Fruit fly (Drosophila melanogaster): ENCODE measurements around the gene CG14710.

CG14710 gene

DNA sequence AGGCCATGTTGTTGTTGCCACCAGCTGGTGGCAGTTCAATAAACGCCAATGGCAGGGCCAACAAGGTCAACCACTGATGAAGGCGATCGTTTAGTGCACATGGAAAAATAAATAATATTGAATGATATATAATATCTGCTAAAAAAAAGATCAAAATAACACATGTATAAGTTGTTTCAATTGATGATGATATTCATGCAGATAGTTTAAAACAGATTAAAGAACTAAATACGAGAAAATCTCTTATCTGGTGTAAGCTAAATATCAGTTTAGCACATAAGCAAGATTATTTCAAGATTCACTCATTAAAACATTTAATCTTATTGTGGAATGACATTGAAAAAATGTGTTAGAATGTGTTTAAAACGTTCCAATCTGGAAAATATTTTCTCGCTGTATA, 43.6 kb downstream of the CG14710 start (continued):
- TF ChIP-seq CG10543 (GFP tag; optimal IDR thresholded peaks at IDR 0.05), result no peak
- TF ChIP-seq Nf-YC (tag; optimal IDR thresholded peaks at IDR 0.05), result peak; percentile 37
- TF ChIP-seq prd (optimal IDR thresholded peaks at IDR 0.05), result no peak
- peak; percentile 34; the same call in 1 of the 3 replicates for TF ChIP-seq prd (GFP tag; IDR thresholded peaks at IDR 0.05)
- no peak for TF ChIP-seq H2.0 (GFP tag; IDR thresholded peaks at IDR 0.05)
- TF ChIP-seq CG8924 (tag; optimal IDR thresholded peaks at IDR 0.05), result peak; percentile 69
- TF ChIP-seq Mrtf (GFP tag; IDR thresholded peaks at IDR 0.05), result 0 out of 3 replicates have a peak, but pooled peaks have one; percentile 22
- TF ChIP-seq fru (optimal IDR thresholded peaks at IDR 0.05), result no peak
- TF ChIP-seq Fer1 (GFP tag; optimal IDR thresholded peaks at IDR 0.05), result peak; percentile 45
- TF ChIP-seq CG4730 (GFP tag; IDR thresholded peaks at IDR 0.05), result no peak
- TF ChIP-seq Ravus (GFP tag; IDR thresholded peaks at IDR 0.05), result no peak
- no peak for TF ChIP-seq zen (tag; optimal IDR thresholded peaks at IDR 0.05)
- no peak for TF ChIP-seq disco-r (GFP tag; optimal IDR thresholded peaks at IDR 0.05)
- TF ChIP-seq YL-1 (GFP tag; optimal IDR thresholded peaks at IDR 0.05), result no peak
- peak; percentile 26; the same call in 1 of the 2 replicates for TF ChIP-seq esg (GFP tag; conservative IDR thresholded peaks at IDR 0.05)
- TF ChIP-seq CG4617 (GFP tag; optimal IDR thresholded peaks at IDR 0.05; ENCODE audit: borderline replicate concordance), result no peak
- TF ChIP-seq tx (GFP tag; optimal IDR thresholded peaks at IDR 0.05), result no peak
- no peak for TF ChIP-seq kay (GFP tag; optimal IDR thresholded peaks at IDR 0.05)
- TF ChIP-seq CG3838 (GFP tag; optimal IDR thresholded peaks at IDR 0.05), result no peak
- no peak for TF ChIP-seq zfh2 (GFP tag; optimal IDR thresholded peaks at IDR 0.05)
- no peak for TF ChIP-seq CG11247 (GFP tag; IDR thresholded peaks at IDR 0.05)
- no peak for TF ChIP-seq Optix (GFP tag; IDR thresholded peaks at IDR 0.05)
- no peak for TF ChIP-seq Vsx1 (GFP tag; optimal IDR thresholded peaks at IDR 0.05)
- no peak for TF ChIP-seq p53 (GFP tag; optimal IDR thresholded peaks at IDR 0.05)
- no peak for TF ChIP-seq mirr (GFP tag; optimal IDR thresholded peaks at IDR 0.05)
- peak; percentile 11 for TF ChIP-seq CG12942 (GFP tag; optimal IDR thresholded peaks at IDR 0.05)
- TF ChIP-seq CG7839 (tag; optimal IDR thresholded peaks at IDR 0.05), result peak; percentile 65
- TF ChIP-seq Bgb (GFP tag; IDR thresholded peaks at IDR 0.05; ENCODE audit: partially characterized antibody), result no peak
- TF ChIP-seq z (GFP tag; IDR thresholded peaks at IDR 0.05), result no peak
- TF ChIP-seq MBD-R2 (GFP tag; IDR thresholded peaks at IDR 0.05), result no peak
- TF ChIP-seq Fer2 (tag; optimal IDR thresholded peaks at IDR 0.05), result no peak
- no peak for TF ChIP-seq Dll (GFP tag; IDR thresholded peaks at IDR 0.05; ENCODE audit: partially characterized antibody)
- TF ChIP-seq CG17612 (GFP tag; IDR thresholded peaks at IDR 0.05), result no peak
- peak; percentile 19 for TF ChIP-seq CG2875 (GFP tag; optimal IDR thresholded peaks at IDR 0.05)
- no peak for TF ChIP-seq CG6254 (GFP tag; optimal IDR thresholded peaks at IDR 0.05)
- peak; percentile 28 for TF ChIP-seq CG12659 (GFP tag; optimal IDR thresholded peaks at IDR 0.05)
- TF ChIP-seq CG8290 (GFP tag; optimal IDR thresholded peaks at IDR 0.05), result no peak
- peak in 1 of 2 experiments; percentile 9 for TF ChIP-seq CG8290 (tag; optimal IDR thresholded peaks at IDR 0.05)
- no peak for TF ChIP-seq pnt (GFP tag; optimal IDR thresholded peaks at IDR 0.05)
- TF ChIP-seq CG6272 (GFP tag; IDR thresholded peaks at IDR 0.05), result no peak
- no peak for TF ChIP-seq CkIIα-i1 (GFP tag; IDR thresholded peaks at IDR 0.05)
- no peak for TF ChIP-seq Opbp (GFP tag; IDR thresholded peaks at IDR 0.05; ENCODE audit: partially characterized antibody)
- TF ChIP-seq kah (GFP tag; optimal IDR thresholded peaks at IDR 0.05), result peak; percentile 8
- no peak for TF ChIP-seq crol (GFP tag; IDR thresholded peaks at IDR 0.05)
- TF ChIP-seq fd64A (GFP tag; optimal IDR thresholded peaks at IDR 0.05), result no peak
- no peak for TF ChIP-seq her (GFP tag; optimal IDR thresholded peaks at IDR 0.05)
- no peak for TF ChIP-seq CG11398 (GFP tag; optimal IDR thresholded peaks at IDR 0.05)
- TF ChIP-seq corto (GFP tag; optimal IDR thresholded peaks at IDR 0.05), result no peak
- TF ChIP-seq CG14710 (tag; optimal IDR thresholded peaks at IDR 0.05), result peak; percentile 25
- TF ChIP-seq B-H2 (GFP tag; optimal IDR thresholded peaks at IDR 0.05), result no peak
- TF ChIP-seq zfh1 (GFP tag; IDR thresholded peaks at IDR 0.05), result no peak
- peak in 1 of 3 experiments; percentile 7 for TF ChIP-seq lola (GFP tag; optimal IDR thresholded peaks at IDR 0.05)
